Fruit fly (Drosophila melanogaster) whole organism, embryonic: ENCODE data around the gene CG42390.
A peak's percentile ranks its signal among the peaks of the same experiment; 100 is the strongest.

Experiments used
- Adf1 ChIP-seq: fragments of 200-800 bp; sonication (Bioruptor generic); IDR thresholded peaks from 2 replicates; pipeline ENCODE4 v1.3.6; 2022; ENCODE audit warnings: missing biosample characterization, missing genetic modification characterization
- B-H2 ChIP-seq: fragments of 200-800 bp; sonication (Bioruptor generic); optimal IDR thresholded peaks from 2 replicates; lab custom pipeline; 2018; ENCODE audit warnings: missing biosample characterization, mild to moderate bottlenecking, missing genetic modification characterization
- Blimp-1 ChIP-seq: fragments of 200-800 bp; sonication (Bioruptor generic); optimal IDR thresholded peaks from 3 replicates; lab custom pipeline; 2018; ENCODE audit warnings: missing biosample characterization, missing genetic modification characterization, mild to moderate bottlenecking, moderate library complexity, missing genetic modification reagents
- CG11504 ChIP-seq: fragments of 200-800 bp; sonication (Bioruptor generic); optimal IDR thresholded peaks from 3 replicates; lab custom pipeline; 2019; ENCODE audit warnings: missing biosample characterization, mild to moderate bottlenecking, missing genetic modification characterization, moderate library complexity
- CG12219 ChIP-seq: fragments of 200-800 bp; sonication (Bioruptor generic); optimal IDR thresholded peaks from 3 replicates; lab custom pipeline; 2018; ENCODE audit warnings: missing biosample characterization, mild to moderate bottlenecking, missing genetic modification characterization
- CG18619 ChIP-seq: fragments of 200-800 bp; sonication (Bioruptor generic); optimal IDR thresholded peaks from 3 replicates; lab custom pipeline; 2017; ENCODE audit warnings: missing biosample characterization, mild to moderate bottlenecking, missing genetic modification characterization
- CG2199 ChIP-seq: fragments of 200-800 bp; sonication (Bioruptor generic); IDR thresholded peaks from 3 replicates; pipeline ENCODE4 v1.3.6; 2022; ENCODE audit warnings: missing biosample characterization, missing genetic modification characterization
- CG3065 ChIP-seq: fragments of 200-800 bp; sonication (Bioruptor generic); optimal IDR thresholded peaks from 2 replicates; lab custom pipeline; 2016; ENCODE audit warnings: missing biosample characterization, missing genetic modification characterization
- CG42726 ChIP-seq: fragments of 200-800 bp; sonication (Bioruptor generic); IDR thresholded peaks from 2 replicates; pipeline ENCODE4 v1.3.6; 2022; ENCODE audit warnings: missing biosample characterization, missing genetic modification characterization; ENCODE audit not compliant: partially characterized antibody
- CG5245 ChIP-seq: fragments of 200-800 bp; sonication (Bioruptor generic); optimal IDR thresholded peaks from 3 replicates; lab custom pipeline; 2016; ENCODE audit warnings: missing biosample characterization, missing genetic modification characterization
- CG7271 ChIP-seq: fragments of 200-800 bp; sonication (Bioruptor generic); optimal IDR thresholded peaks from 2 replicates; lab custom pipeline; 2018; ENCODE audit warnings: missing biosample characterization, mild to moderate bottlenecking, missing genetic modification characterization, moderate library complexity
- CG7839 ChIP-seq: fragments of 200-800 bp; sonication (Bioruptor generic); optimal IDR thresholded peaks from 3 replicates; lab custom pipeline; 2018; ENCODE audit warnings: missing biosample characterization, mild to moderate bottlenecking, missing genetic modification characterization, moderate library complexity
- CG8290 ChIP-seq, 3 experiments: fragments of 200-800 bp; sonication (Bioruptor generic); optimal IDR thresholded peaks; 2 replicates each; lab custom pipeline; 2016 to 2019; ENCODE audit warnings: missing biosample characterization in 3 of 3, missing genetic modification characterization in 3 of 3, mild to moderate bottlenecking in 2 of 3, moderate library complexity in 1 of 3
- CG8944 ChIP-seq: fragments of 200-800 bp; sonication (Bioruptor generic); optimal IDR thresholded peaks from 3 replicates; lab custom pipeline; 2016; ENCODE audit warnings: missing biosample characterization, missing genetic modification characterization
- CG9609 ChIP-seq: fragments of 200-800 bp; sonication (Bioruptor generic); optimal IDR thresholded peaks from 3 replicates; lab custom pipeline; 2016; ENCODE audit warnings: missing biosample characterization, missing genetic modification characterization
- CG9727 ChIP-seq: fragments of 200-800 bp; sonication (Bioruptor generic); optimal IDR thresholded peaks from 3 replicates; lab custom pipeline; 2017; ENCODE audit warnings: missing biosample characterization, mild to moderate bottlenecking, missing genetic modification characterization
- Dbx ChIP-seq: fragments of 200-800 bp; sonication (Bioruptor generic); IDR thresholded peaks from 3 replicates; pipeline ENCODE4 v1.3.6; 2022; ENCODE audit warnings: missing biosample characterization, missing genetic modification characterization
- Drgx ChIP-seq: fragments of 200-800 bp; sonication (Bioruptor generic); IDR thresholded peaks from 2 replicates; pipeline ENCODE4 v1.3.6; 2022; ENCODE audit warnings: missing biosample characterization, missing genetic modification characterization
- ERR ChIP-seq: fragments of 200-800 bp; sonication (Bioruptor generic); optimal IDR thresholded peaks from 2 replicates; lab custom pipeline; 2016; ENCODE audit warnings: missing biosample characterization, missing genetic modification characterization
- Gsc ChIP-seq: fragments of 200-800 bp; sonication (Bioruptor generic); IDR thresholded peaks from 2 replicates; pipeline ENCODE4 v1.3.6; 2022; ENCODE audit warnings: missing biosample characterization, missing genetic modification characterization
- NC2β ChIP-seq: fragments of 200-800 bp; sonication (Bioruptor generic); optimal IDR thresholded peaks from 2 replicates; lab custom pipeline; 2016; ENCODE audit warnings: missing biosample characterization, missing genetic modification characterization
- Opbp ChIP-seq: fragments of 200-800 bp; sonication (Bioruptor generic); IDR thresholded peaks from 3 replicates; pipeline ENCODE4 v1.3.6; 2022; ENCODE audit warnings: missing biosample characterization, missing genetic modification characterization; ENCODE audit not compliant: partially characterized antibody
- Spps ChIP-seq: fragments of 200-800 bp; sonication (Bioruptor generic); optimal IDR thresholded peaks from 2 replicates; lab custom pipeline; 2018; ENCODE audit warnings: missing biosample characterization, mild to moderate bottlenecking, missing genetic modification characterization
- Trl ChIP-seq, 3 experiments: fragments of >200 bp in 2 of 3; fragments of 200-800 bp in 1 of 3; sonication (Bioruptor generic) in 1 of 3; optimal IDR thresholded peaks; 2 replicates in 1 of 3; 3 replicates in 2 of 3; lab custom pipeline; 2016 to 2017; ENCODE audit warnings: missing biosample characterization in 1 of 3, missing genetic modification characterization in 1 of 3
- ara ChIP-seq: fragments of 200-800 bp; sonication (Bioruptor generic); IDR thresholded peaks from 2 replicates; pipeline ENCODE4 v1.3.6; 2022; ENCODE audit warnings: missing biosample characterization, missing genetic modification characterization
- cas ChIP-seq: fragments of 200-800 bp; sonication (Bioruptor generic); IDR thresholded peaks from 2 replicates; pipeline ENCODE4 v1.3.6; 2022; ENCODE audit warnings: missing biosample characterization, missing genetic modification characterization
- caup ChIP-seq: fragments of 200-800 bp; sonication (Bioruptor generic); optimal IDR thresholded peaks from 3 replicates; lab custom pipeline; 2017; ENCODE audit warnings: missing biosample characterization, mild to moderate bottlenecking, missing genetic modification characterization, moderate library complexity; ENCODE audit not compliant: severe bottlenecking
- chinmo ChIP-seq: fragments of 200-800 bp; sonication (Bioruptor generic); IDR thresholded peaks from 4 replicates; pipeline ENCODE4 v1.3.6; 2022; ENCODE audit warnings: missing biosample characterization, missing genetic modification characterization; ENCODE audit not compliant: partially characterized antibody
- chm ChIP-seq: fragments of 200-800 bp; sonication (Bioruptor generic); IDR thresholded peaks from 2 replicates; pipeline ENCODE4 v1.3.6; 2022; ENCODE audit warnings: missing biosample characterization, missing genetic modification characterization
- crc ChIP-seq: fragments of 200-800 bp; sonication (Bioruptor generic); optimal IDR thresholded peaks from 2 replicates; lab custom pipeline; 2016; ENCODE audit warnings: missing biosample characterization, missing genetic modification characterization
- danr ChIP-seq: fragments of 200-800 bp; sonication (Bioruptor generic); IDR thresholded peaks from 2 replicates; pipeline ENCODE4 v1.3.6; 2022; ENCODE audit warnings: missing biosample characterization, missing genetic modification characterization
- dmrt99B ChIP-seq: fragments of 200-800 bp; sonication (Bioruptor generic); optimal IDR thresholded peaks from 2 replicates; lab custom pipeline; 2018; ENCODE audit warnings: missing biosample characterization, mild to moderate bottlenecking, missing genetic modification characterization, moderate library complexity
- fd102C ChIP-seq: fragments of 200-800 bp; sonication (Bioruptor generic); optimal IDR thresholded peaks from 2 replicates; lab custom pipeline; 2018; ENCODE audit warnings: missing biosample characterization, mild to moderate bottlenecking, missing genetic modification characterization, moderate library complexity
- kah ChIP-seq: fragments of 200-800 bp; sonication (Bioruptor generic); optimal IDR thresholded peaks from 2 replicates; lab custom pipeline; 2018; ENCODE audit warnings: missing biosample characterization, mild to moderate bottlenecking, missing genetic modification characterization
- ken ChIP-seq: fragments of 200-800 bp; sonication (Bioruptor generic); IDR thresholded peaks from 3 replicates; pipeline ENCODE4 v1.3.6; 2022; ENCODE audit warnings: missing biosample characterization, missing genetic modification characterization
- lilli ChIP-seq: fragments of 200-800 bp; sonication (Bioruptor generic); optimal IDR thresholded peaks from 3 replicates; lab custom pipeline; 2016; ENCODE audit warnings: missing biosample characterization, missing genetic modification characterization
- lov ChIP-seq, 2 experiments: fragments of 200-800 bp in 1 of 2; fragments of >200 bp in 1 of 2; sonication (Bioruptor generic) in 1 of 2; IDR thresholded peaks in 1 of 2; optimal IDR thresholded peaks in 1 of 2; 2 replicates in 1 of 2; 3 replicates in 1 of 2; pipeline versions ENCODE4 v1.3.6 to Lab custom; 2017 to 2022; ENCODE audit warnings: missing biosample characterization in 1 of 2, missing genetic modification characterization in 1 of 2
- mld ChIP-seq: fragments of 200-800 bp; sonication (Bioruptor generic); IDR thresholded peaks from 3 replicates; pipeline ENCODE4 v1.3.6; 2022; ENCODE audit warnings: missing biosample characterization, missing genetic modification characterization; ENCODE audit not compliant: partially characterized antibody
- nerfin-2 ChIP-seq: fragments of 200-800 bp; sonication (Bioruptor generic); IDR thresholded peaks from 2 replicates; pipeline ENCODE4 v1.3.6; 2022; ENCODE audit warnings: missing biosample characterization, missing genetic modification characterization; ENCODE audit not compliant: partially characterized antibody
- nmo ChIP-seq: fragments of 200-800 bp; sonication (Bioruptor generic); optimal IDR thresholded peaks from 2 replicates; lab custom pipeline; 2018; ENCODE audit warnings: missing biosample characterization, mild to moderate bottlenecking, missing genetic modification characterization, moderate library complexity
- onecut ChIP-seq: fragments of 200-800 bp; sonication (Bioruptor generic); IDR thresholded peaks from 2 replicates; pipeline ENCODE4 v1.3.6; 2022; ENCODE audit warnings: missing biosample characterization, missing genetic modification characterization
- pho ChIP-seq: fragments of 200-800 bp; sonication (Bioruptor generic); optimal IDR thresholded peaks from 2 replicates; lab custom pipeline; 2016; ENCODE audit warnings: missing biosample characterization, missing genetic modification characterization
- schlank ChIP-seq: fragments of 200-800 bp; sonication (Bioruptor generic); optimal IDR thresholded peaks from 2 replicates; lab custom pipeline; 2018; ENCODE audit warnings: missing biosample characterization, mild to moderate bottlenecking, missing genetic modification characterization
- slp2 ChIP-seq: fragments of 200-800 bp; sonication (Bioruptor generic); optimal IDR thresholded peaks from 2 replicates; lab custom pipeline; 2016; ENCODE audit warnings: missing biosample characterization, missing genetic modification characterization
- sr ChIP-seq: fragments of 200-800 bp; sonication (Bioruptor generic); IDR thresholded peaks from 3 replicates; pipeline ENCODE4 v1.3.6; 2022; ENCODE audit warnings: missing biosample characterization, missing genetic modification characterization
- tap ChIP-seq: fragments of 200-800 bp; optimal IDR thresholded peaks from 3 replicates; lab custom pipeline; 2019; ENCODE audit warnings: missing biosample characterization, mild to moderate bottlenecking, missing genetic modification characterization, moderate library complexity
- toy ChIP-seq: fragments of 200-800 bp; sonication (Bioruptor generic); IDR thresholded peaks from 2 replicates; pipeline ENCODE4 v1.3.6; 2022; ENCODE audit warnings: missing biosample characterization, missing genetic modification characterization

The CG42390 gene

dm6 chr3R:22133337-22134014 lies 13.6 kb downstream of the CG42390 start, which contains the start of gene SKIP (continued):
- TF ChIP-seq lov (optimal IDR thresholded peaks at IDR 0.05; lab: Kevin White, UChicago) (no peak), lov (GFP tag; IDR thresholded peaks at IDR 0.05; lab: Robert Waterston, UW) (no peak), CG8290 (GFP tag; optimal IDR thresholded peaks at IDR 0.05; lab: Kevin White, UChicago) (no peak), CG8290 (tag; optimal IDR thresholded peaks at IDR 0.05; lab: Kevin White, UChicago) (peak in 1 of 2 experiments; percentile 61), sr (GFP tag; lab: Robert Waterston, UW) (peak; percentile 57; the same call in 1 of the 3 replicates), CG7839 (tag; lab: Kevin White, UChicago) (peak; percentile 9), Drgx (GFP tag; lab: Robert Waterston, UW) (0 out of 2 replicates have a peak, but pooled peaks have one; percentile 21), slp2 (no peak), crc (GFP tag; lab: Kevin White, UChicago) (no peak), CG8944 (peak; percentile 12), CG11504 (tag; lab: Kevin White, UChicago) (peak; percentile 73), CG9609 (GFP tag; lab: Kevin White, UChicago) (no peak), Spps (peak; percentile 22), Opbp (GFP tag; lab: Robert Waterston, UW) (peak; percentile 65; the same call in 2 of the 3 replicates), Dbx (GFP tag; lab: Robert Waterston, UW) (peak; percentile 75; the same call in 2 of the 3 replicates), ken (GFP tag; lab: Robert Waterston, UW) (no peak), Gsc (GFP tag; lab: Robert Waterston, UW) (no peak), caup (GFP tag; lab: Kevin White, UChicago) (peak; percentile 76), Trl (optimal IDR thresholded peaks at IDR 0.05; lab: Kevin White, UChicago) (peak in 1 of 2 experiments; percentile 42), Trl (GFP tag; optimal IDR thresholded peaks at IDR 0.05; lab: Kevin White, UChicago) (peak; percentile 46), schlank (no peak), kah (GFP tag; lab: Kevin White, UChicago) (peak; percentile 33), Blimp-1 (GFP tag; lab: Kevin White, UChicago) (peak; percentile 20), dmrt99B (tag; lab: Kevin White, UChicago) (peak; percentile 14), cas (GFP tag; lab: Robert Waterston, UW) (0 out of 2 replicates have a peak, but pooled peaks have one; percentile 15), onecut (GFP tag; lab: Robert Waterston, UW) (peak; percentile 34; the same call in 1 of the 2 replicates), lilli (GFP tag; lab: Kevin White, UChicago) (peak; percentile 7), tap (tag; lab: Kevin White, UChicago) (no peak), toy (GFP tag; lab: Robert Waterston, UW) (no peak), B-H2 (GFP tag; lab: Kevin White, UChicago) (peak; percentile 13), CG12219 (no peak), nerfin-2 (GFP tag; lab: Robert Waterston, UW) (peak; percentile 52; the same call in 1 of the 2 replicates), danr (GFP tag; lab: Robert Waterston, UW) (no peak), CG18619 (GFP tag; lab: Kevin White, UChicago) (no peak), CG9727 (GFP tag; lab: Kevin White, UChicago) (peak; percentile 26), CG42726 (GFP tag; lab: Robert Waterston, UW) (peak; percentile 76), pho (peak; percentile 27), mld (GFP tag; lab: Robert Waterston, UW) (peak; percentile 55; the same call in 1 of the 3 replicates), chm (peak; percentile 98), chinmo (GFP tag; lab: Robert Waterston, UW) (peak; percentile 72; the same call in 2 of the 4 replicates), CG5245 (GFP tag; lab: Kevin White, UChicago) (peak; percentile 52), CG3065 (no peak), ara (peak; percentile 9; the same call in 1 of the 2 replicates), Adf1 (GFP tag; lab: Robert Waterston, UW) (peak; percentile 30; the same call in 1 of the 2 replicates), CG2199 (peak; percentile 74; the same call in 2 of the 3 replicates), ERR (GFP tag; lab: Kevin White, UChicago) (peak; percentile 2), nmo (GFP tag; lab: Kevin White, UChicago) (peak; percentile 36), CG7271 (tag; lab: Kevin White, UChicago) (no peak), NC2β (GFP tag; lab: Kevin White, UChicago) (peak; percentile 53), fd102C (peak; percentile 55)
